Fruit fly (Drosophila melanogaster) whole organism, embryonic: ENCODE results near the gene ATPsynO.

Source experiments
- BEAF-32 ChIP-seq: fragments of 200-800 bp; sonication (Bioruptor generic); optimal IDR thresholded peaks from 3 replicates; lab custom pipeline; 2017; ENCODE audit warnings: missing biosample characterization, missing genetic modification characterization, mild to moderate bottlenecking, moderate library complexity, missing genetic modification reagents
- CG10209 ChIP-seq: fragments of 200-800 bp; sonication (Bioruptor generic); optimal IDR thresholded peaks from 3 replicates; lab custom pipeline; 2017; ENCODE audit warnings: missing biosample characterization, mild to moderate bottlenecking, missing genetic modification characterization, missing genetic modification reagents
- CG10321 ChIP-seq: fragments of 200-800 bp; sonication (Bioruptor generic); IDR thresholded peaks from 2 replicates; pipeline ENCODE4 v1.3.6; 2022; ENCODE audit warnings: missing biosample characterization, missing genetic modification characterization
- CG10565 ChIP-seq: fragments of 200-800 bp; sonication (Bioruptor generic); optimal IDR thresholded peaks from 3 replicates; lab custom pipeline; 2016; ENCODE audit warnings: missing biosample characterization, mild to moderate bottlenecking, missing genetic modification characterization
- CG10654 ChIP-seq: fragments of 200-800 bp; sonication (Bioruptor generic); optimal IDR thresholded peaks from 2 replicates; lab custom pipeline; 2016; ENCODE audit warnings: missing biosample characterization, missing genetic modification characterization
- CG11695 ChIP-seq: fragments of 200-800 bp; sonication (Bioruptor generic); IDR thresholded peaks from 3 replicates; pipeline ENCODE4 v1.3.6; 2022; ENCODE audit warnings: missing biosample characterization, missing genetic modification characterization
- CG11723 ChIP-seq: fragments of 200-800 bp; sonication (Bioruptor generic); optimal IDR thresholded peaks from 2 replicates; lab custom pipeline; 2017; ENCODE audit warnings: missing biosample characterization, mild to moderate bottlenecking, missing genetic modification characterization
- CG12071 ChIP-seq: fragments of 200-800 bp; sonication (Bioruptor generic); optimal IDR thresholded peaks from 3 replicates; lab custom pipeline; 2018; ENCODE audit warnings: missing biosample characterization, mild to moderate bottlenecking, missing genetic modification characterization
- CG14014 ChIP-seq: fragments of 200-800 bp; sonication (Bioruptor generic); IDR thresholded peaks from 2 replicates; pipeline ENCODE4 v1.3.6; 2022; ENCODE audit warnings: missing biosample characterization, missing genetic modification characterization
- CG15479 ChIP-seq: fragments of 200-800 bp; sonication (Bioruptor generic); optimal IDR thresholded peaks from 3 replicates; lab custom pipeline; 2019; ENCODE audit warnings: missing biosample characterization, mild to moderate bottlenecking, missing genetic modification characterization, moderate library complexity
- CG17186 ChIP-seq: fragments of 200-800 bp; sonication (Bioruptor generic); optimal IDR thresholded peaks from 3 replicates; lab custom pipeline; 2017; ENCODE audit warnings: missing biosample characterization, missing genetic modification reagents, missing genetic modification characterization
- CG17385 ChIP-seq: fragments of 200-800 bp; sonication (Bioruptor generic); optimal IDR thresholded peaks from 3 replicates; lab custom pipeline; 2018; ENCODE audit warnings: missing biosample characterization, mild to moderate bottlenecking, missing genetic modification characterization
- CG32532 ChIP-seq: fragments of 200-800 bp; sonication (Bioruptor generic); IDR thresholded peaks from 2 replicates; pipeline ENCODE4 v1.3.6; 2022; ENCODE audit warnings: missing biosample characterization, missing genetic modification characterization
- CG34422 ChIP-seq: fragments of 200-800 bp; sonication (Bioruptor generic); IDR thresholded peaks from 3 replicates; pipeline ENCODE4 v1.3.6; 2022; ENCODE audit warnings: missing biosample characterization, missing genetic modification characterization
- CG4328 ChIP-seq: fragments of 200-800 bp; sonication (Bioruptor generic); optimal IDR thresholded peaks from 3 replicates; lab custom pipeline; 2017; ENCODE audit warnings: missing biosample characterization, missing genetic modification reagents, missing genetic modification characterization
- CG4820 ChIP-seq: fragments of 200-800 bp; sonication (Bioruptor generic); optimal IDR thresholded peaks from 3 replicates; lab custom pipeline; 2016; ENCODE audit warnings: missing biosample characterization, missing genetic modification characterization
- CG6854 ChIP-seq: fragments of 200-800 bp; sonication (Bioruptor generic); optimal IDR thresholded peaks from 3 replicates; lab custom pipeline; 2017; ENCODE audit warnings: missing biosample characterization, mild to moderate bottlenecking, missing genetic modification characterization
- CG7372 ChIP-seq: fragments of 200-800 bp; sonication (Bioruptor generic); IDR thresholded peaks from 2 replicates; pipeline ENCODE4 v1.3.6; 2022; ENCODE audit warnings: missing biosample characterization, missing genetic modification characterization
- CG8281 ChIP-seq: fragments of 200-800 bp; sonication (Bioruptor generic); optimal IDR thresholded peaks from 2 replicates; lab custom pipeline; 2018; ENCODE audit warnings: missing biosample characterization, mild to moderate bottlenecking, missing genetic modification characterization, moderate library complexity
- Dad ChIP-seq: fragments of 200-800 bp; sonication (Bioruptor generic); optimal IDR thresholded peaks from 3 replicates; lab custom pipeline; 2016; ENCODE audit warnings: missing biosample characterization, missing genetic modification characterization
- Eip74EF ChIP-seq, 2 experiments: fragments of 200-800 bp in 1 of 2; fragments of >200 bp in 1 of 2; sonication (Bioruptor generic) in 1 of 2; optimal IDR thresholded peaks; 2 replicates each; lab custom pipeline; 2017 to 2019; ENCODE audit warnings: missing biosample characterization in 2 of 2, missing genetic modification characterization in 2 of 2, mild to moderate bottlenecking in 1 of 2, moderate library complexity in 1 of 2
- GATAe ChIP-seq: fragments of 200-800 bp; sonication (Bioruptor generic); conservative IDR thresholded peaks from 2 replicates; pipeline ENCODE4 v1.3.6; 2022; ENCODE audit warnings: missing biosample characterization, missing genetic modification characterization
- HLH3B ChIP-seq: fragments of 200-800 bp; sonication (Bioruptor generic); IDR thresholded peaks from 2 replicates; pipeline ENCODE4 v1.3.6; 2022; ENCODE audit warnings: missing biosample characterization, missing genetic modification characterization
- Hand ChIP-seq: fragments of 200-800 bp; sonication (Bioruptor generic); optimal IDR thresholded peaks from 2 replicates; lab custom pipeline; 2017; ENCODE audit warnings: mild to moderate bottlenecking, missing biosample characterization, missing genetic modification reagents, missing genetic modification characterization
- HmgZ ChIP-seq: fragments of 200-800 bp; sonication (Bioruptor generic); optimal IDR thresholded peaks from 2 replicates; lab custom pipeline; 2018; ENCODE audit warnings: missing biosample characterization, mild to moderate bottlenecking, missing genetic modification characterization
- Hmr ChIP-seq: fragments of 200-800 bp; sonication (Bioruptor generic); optimal IDR thresholded peaks from 3 replicates; lab custom pipeline; 2017; ENCODE audit warnings: mild to moderate bottlenecking, missing biosample characterization, missing genetic modification reagents, missing genetic modification characterization
- Hsf ChIP-seq: fragments of 200-800 bp; sonication (Bioruptor generic); optimal IDR thresholded peaks from 3 replicates; lab custom pipeline; 2016; ENCODE audit warnings: missing biosample characterization, missing genetic modification characterization
- Meics ChIP-seq: fragments of 200-800 bp; sonication (Bioruptor generic); optimal IDR thresholded peaks from 2 replicates; lab custom pipeline; 2017; ENCODE audit warnings: missing biosample characterization, mild to moderate bottlenecking, missing genetic modification characterization
- Oli ChIP-seq: fragments of 200-800 bp; sonication (Bioruptor generic); optimal IDR thresholded peaks from 2 replicates; lab custom pipeline; 2018; ENCODE audit warnings: missing biosample characterization, mild to moderate bottlenecking, missing genetic modification characterization, moderate library complexity
- Six4 ChIP-seq: fragments of 200-800 bp; sonication (Bioruptor generic); optimal IDR thresholded peaks from 2 replicates; lab custom pipeline; 2016; ENCODE audit warnings: missing biosample characterization, missing genetic modification characterization
- Sry-δ ChIP-seq: fragments of 200-800 bp; sonication (Bioruptor generic); optimal IDR thresholded peaks from 2 replicates; lab custom pipeline; 2016; ENCODE audit warnings: missing biosample characterization, missing genetic modification characterization
- Tbp ChIP-seq: fragments of >200 bp; optimal IDR thresholded peaks from 2 replicates; lab custom pipeline; 2018; ENCODE audit warnings: missing biosample characterization, missing genetic modification characterization
- ap ChIP-seq: fragments of 200-800 bp; sonication (Bioruptor generic); IDR thresholded peaks from 2 replicates; pipeline ENCODE4 v1.3.6; 2022; ENCODE audit warnings: missing biosample characterization, missing genetic modification characterization
- ara ChIP-seq: fragments of 200-800 bp; sonication (Bioruptor generic); IDR thresholded peaks from 2 replicates; pipeline ENCODE4 v1.3.6; 2022; ENCODE audit warnings: missing biosample characterization, missing genetic modification characterization
- cg ChIP-seq: fragments of 200-800 bp; sonication (Bioruptor generic); optimal IDR thresholded peaks from 3 replicates; lab custom pipeline; 2019; ENCODE audit warnings: missing biosample characterization, mild to moderate bottlenecking, missing genetic modification characterization, moderate library complexity
- crc ChIP-seq: fragments of 200-800 bp; sonication (Bioruptor generic); optimal IDR thresholded peaks from 2 replicates; lab custom pipeline; 2016; ENCODE audit warnings: missing biosample characterization, missing genetic modification characterization
- cwo ChIP-seq: fragments of 200-800 bp; sonication (Bioruptor generic); optimal IDR thresholded peaks from 3 replicates; lab custom pipeline; 2017; ENCODE audit warnings: missing biosample characterization, missing genetic modification characterization, mild to moderate bottlenecking, moderate library complexity, missing genetic modification reagents
- ems ChIP-seq: fragments of 200-800 bp; sonication (Bioruptor generic); optimal IDR thresholded peaks from 3 replicates; lab custom pipeline; 2016; ENCODE audit warnings: missing biosample characterization, missing genetic modification characterization
- fd3F ChIP-seq: fragments of 200-800 bp; sonication (Bioruptor generic); optimal IDR thresholded peaks from 2 replicates; lab custom pipeline; 2018; ENCODE audit warnings: missing biosample characterization, mild to moderate bottlenecking, missing genetic modification characterization, moderate library complexity
- gro ChIP-seq: fragments of 200-800 bp; sonication (Bioruptor generic); optimal IDR thresholded peaks from 2 replicates; lab custom pipeline; 2016; ENCODE audit warnings: missing biosample characterization, missing genetic modification characterization
- gsb ChIP-seq: fragments of 200-800 bp; sonication (Bioruptor generic); IDR thresholded peaks from 2 replicates; pipeline ENCODE4 v1.3.6; 2022; ENCODE audit warnings: missing biosample characterization, missing genetic modification characterization
- hkb ChIP-seq, 2 experiments: fragments of 200-800 bp in 1 of 2; fragments of >200 bp in 1 of 2; sonication (Bioruptor generic) in 1 of 2; IDR thresholded peaks in 1 of 2; optimal IDR thresholded peaks in 1 of 2; 2 replicates each; pipeline versions ENCODE4 v1.3.6 to Lab custom; 2017 to 2022; ENCODE audit warnings: missing biosample characterization in 1 of 2, missing genetic modification characterization in 1 of 2
- ind ChIP-seq: fragments of 200-800 bp; sonication (Bioruptor generic); optimal IDR thresholded peaks from 3 replicates; lab custom pipeline; 2016; ENCODE audit warnings: missing biosample characterization, missing genetic modification characterization
- nom ChIP-seq: fragments of 200-800 bp; sonication (Bioruptor generic); optimal IDR thresholded peaks from 2 replicates; lab custom pipeline; 2017; ENCODE audit warnings: missing biosample characterization, missing genetic modification characterization, mild to moderate bottlenecking, moderate library complexity, missing genetic modification reagents
- pan ChIP-seq, 4 experiments: fragments of >200 bp in 3 of 4; fragments of 200-800 bp in 1 of 4; sonication (Bioruptor generic) in 1 of 4; optimal IDR thresholded peaks in 3 of 4; IDR thresholded peaks in 1 of 4; 2 replicates each; pipeline versions ENCODE4 v1.3.6 to Lab custom; 2017 to 2022; ENCODE audit warnings: missing biosample characterization in 2 of 4, missing genetic modification characterization in 2 of 4, mixed read lengths in 1 of 4
- ro ChIP-seq: fragments of 200-800 bp; sonication (Bioruptor generic); IDR thresholded peaks from 2 replicates; pipeline ENCODE4 v1.3.6; 2022; ENCODE audit warnings: missing biosample characterization, missing genetic modification characterization
- salm ChIP-seq: fragments of 200-800 bp; sonication (Bioruptor generic); optimal IDR thresholded peaks from 2 replicates; lab custom pipeline; 2018; ENCODE audit warnings: missing biosample characterization, mild to moderate bottlenecking, missing genetic modification characterization
- seq ChIP-seq: fragments of 200-800 bp; sonication (Bioruptor generic); IDR thresholded peaks from 2 replicates; pipeline ENCODE4 v1.3.6; 2022; ENCODE audit warnings: missing biosample characterization, missing genetic modification characterization
- so ChIP-seq: fragments of 200-800 bp; sonication (Bioruptor generic); IDR thresholded peaks from 3 replicates; pipeline ENCODE4 v1.3.6; 2022; ENCODE audit warnings: missing biosample characterization, missing genetic modification characterization
- sqz ChIP-seq: fragments of 200-800 bp; sonication (Bioruptor generic); optimal IDR thresholded peaks from 3 replicates; lab custom pipeline; 2018; ENCODE audit warnings: missing biosample characterization, mild to moderate bottlenecking, missing genetic modification characterization
- stwl ChIP-seq: fragments of 200-800 bp; sonication (Bioruptor generic); optimal IDR thresholded peaks from 3 replicates; lab custom pipeline; 2018; ENCODE audit warnings: missing biosample characterization, mild to moderate bottlenecking, missing genetic modification characterization, moderate library complexity

The ATPsynO gene

DNA sequence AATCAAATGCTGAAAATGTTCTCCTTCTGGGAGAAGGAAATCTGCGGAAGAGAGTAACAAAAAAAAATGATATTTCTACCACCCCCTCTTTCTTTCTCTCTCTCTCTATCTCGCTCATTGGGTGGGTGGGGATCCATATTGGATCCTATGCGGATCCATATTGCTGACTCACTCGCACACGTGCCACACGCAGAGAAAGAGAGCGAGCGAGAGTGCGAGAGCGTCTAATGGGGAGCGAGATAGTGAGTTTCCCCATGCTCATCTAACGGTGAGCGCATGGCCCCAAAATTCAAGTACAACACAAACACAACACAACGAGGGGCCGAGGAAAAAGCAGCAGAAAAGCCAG lies 21.3 kb downstream of the ATPsynO start (continued):
- TF ChIP-seq hkb (optimal IDR thresholded peaks at IDR 0.05; lab: Kevin White, UChicago) (no peak), hkb (GFP tag; IDR thresholded peaks at IDR 0.05; lab: Robert Waterston, UW) (no peak), cg (GFP tag; lab: Kevin White, UChicago) (peak; percentile 48), crc (GFP tag; lab: Kevin White, UChicago) (no peak), gro (no peak), Eip74EF (GFP tag; optimal IDR thresholded peaks at IDR 0.05; lab: Kevin White, UChicago) (peak in 1 of 2 experiments; percentile 4), nom (GFP tag; lab: Kevin White, UChicago) (no peak), ara (no peak), sqz (GFP tag; lab: Kevin White, UChicago) (peak; percentile 82), Meics (GFP tag; lab: Kevin White, UChicago) (no peak), CG10321 (no peak), HLH3B (no peak), CG15479 (GFP tag; lab: Kevin White, UChicago) (no peak), CG10209 (GFP tag; lab: Kevin White, UChicago) (no peak), Sry-δ (GFP tag; lab: Kevin White, UChicago) (no peak), salm (no peak), CG17186 (GFP tag; lab: Kevin White, UChicago) (no peak), BEAF-32 (GFP tag; lab: Kevin White, UChicago) (no peak), CG8281 (tag; lab: Kevin White, UChicago) (no peak), seq (GFP tag; lab: Robert Waterston, UW) (no peak), CG34422 (no peak), so (no peak), Hand (GFP tag; lab: Kevin White, UChicago) (no peak), CG10565 (GFP tag; lab: Kevin White, UChicago) (no peak), CG11723 (GFP tag; lab: Kevin White, UChicago) (no peak), CG12071 (GFP tag; lab: Kevin White, UChicago) (no peak), ro (GFP tag; lab: Robert Waterston, UW) (no peak), Six4 (GFP tag; lab: Kevin White, UChicago) (no peak), gsb (GFP tag; lab: Robert Waterston, UW) (no peak), CG4820 (GFP tag; lab: Kevin White, UChicago) (no peak), ap (no peak), pan (optimal IDR thresholded peaks at IDR 0.05; lab: Kevin White, UChicago) (no peak), pan (GFP tag; optimal IDR thresholded peaks at IDR 0.05 in 1 of 2, IDR thresholded peaks at IDR 0.05 in 1 of 2) (no peak), Dad (GFP tag; lab: Kevin White, UChicago) (no peak), HmgZ (tag; lab: Kevin White, UChicago) (peak; percentile 30), Hmr (peak; percentile 35), CG17385 (GFP tag; lab: Kevin White, UChicago) (peak; percentile 49), GATAe (GFP tag; lab: Robert Waterston, UW) (no peak), Oli (tag; lab: Kevin White, UChicago) (no peak), CG10654 (GFP tag; lab: Kevin White, UChicago) (no peak), CG32532 (no peak), Tbp (GFP tag; lab: Kevin White, UChicago) (no peak), CG11695 (GFP tag; lab: Robert Waterston, UW) (no peak), fd3F (GFP tag; lab: Kevin White, UChicago) (no peak), ind (no peak), ems (GFP tag; lab: Kevin White, UChicago) (no peak), stwl (tag; lab: Kevin White, UChicago) (no peak), CG7372 (GFP tag; lab: Robert Waterston, UW) (no peak), CG14014 (GFP tag; lab: Robert Waterston, UW) (no peak), cwo (peak; percentile 70), Hsf (GFP tag; lab: Kevin White, UChicago) (no peak), CG6854 (no peak), CG4328 (GFP tag; lab: Kevin White, UChicago) (no peak)
